Fruit fly (Drosophila melanogaster): Measurements from ENCODE around the gene CG1146.

The CG1146 gene

dm6 chr3L:2531386-2532176, 43.0 kb downstream of the CG1146 start (continued):
- TF ChIP-seq CG17361 (GFP tag; IDR thresholded peaks at IDR 0.05), result peak; percentile 69
- TF ChIP-seq run (tag; optimal IDR thresholded peaks at IDR 0.05), result peak; percentile 58
- TF ChIP-seq Vsx1 (GFP tag; optimal IDR thresholded peaks at IDR 0.05), result peak; percentile 36
- TF ChIP-seq Blimp-1 (GFP tag; optimal IDR thresholded peaks at IDR 0.05), result peak; percentile 81
- TF ChIP-seq wor (GFP tag; IDR thresholded peaks at IDR 0.05), result peak; percentile 35; the same call in 1 of the 2 replicates
- no peak for TF ChIP-seq CG8359 (GFP tag; optimal IDR thresholded peaks at IDR 0.05; ENCODE audit: borderline replicate concordance)
- TF ChIP-seq CG1792 (GFP tag; optimal IDR thresholded peaks at IDR 0.05), result no peak
- TF ChIP-seq Hr78 (GFP tag; optimal IDR thresholded peaks at IDR 0.05), result no peak
- peak; percentile 76 for TF ChIP-seq Ets97D (GFP tag; optimal IDR thresholded peaks at IDR 0.05)
- peak; percentile 72 for TF ChIP-seq CG10209 (GFP tag; optimal IDR thresholded peaks at IDR 0.05)
- TF ChIP-seq Rx (GFP tag; IDR thresholded peaks at IDR 0.05), result peak; percentile 57
- TF ChIP-seq E2f2 (GFP tag; IDR thresholded peaks at IDR 0.05), result peak; percentile 56; the same call in 1 of the 2 replicates
- TF ChIP-seq CG32772 (GFP tag; IDR thresholded peaks at IDR 0.05), result peak; percentile 68
- peak; percentile 55 for TF ChIP-seq ac (GFP tag; optimal IDR thresholded peaks at IDR 0.05)
- peak; percentile 60 for TF ChIP-seq CG18599 (GFP tag; optimal IDR thresholded peaks at IDR 0.05)
- peak; percentile 26 for TF ChIP-seq CG6654 (GFP tag; optimal IDR thresholded peaks at IDR 0.05)
- peak; percentile 80 for TF ChIP-seq CG8924 (tag; optimal IDR thresholded peaks at IDR 0.05)

DNA sequence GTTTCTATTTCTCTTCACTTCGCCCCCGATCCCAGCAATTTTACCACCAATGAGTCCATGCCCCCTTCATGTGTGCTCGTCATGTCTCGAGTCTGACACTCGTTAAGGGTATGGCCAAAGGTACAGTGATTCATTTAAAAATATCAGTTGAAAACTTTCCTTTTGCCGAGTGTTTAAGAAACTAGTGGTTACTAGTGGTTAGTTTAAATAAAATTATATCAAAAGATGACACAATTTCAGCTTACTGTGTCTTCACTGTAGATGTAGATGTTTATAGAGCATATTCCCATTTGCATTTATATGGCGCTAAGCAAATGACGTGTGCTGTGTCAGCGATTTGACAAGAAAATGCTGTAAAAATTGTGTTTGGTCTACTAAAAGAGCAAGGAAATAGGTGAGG, 43.8 kb downstream of the CG1146 start:
- TF ChIP-seq CG10147 (GFP tag; optimal IDR thresholded peaks at IDR 0.05), result no peak
- TF ChIP-seq CG12219 (GFP tag; optimal IDR thresholded peaks at IDR 0.05), result no peak
- TF ChIP-seq onecut (GFP tag; IDR thresholded peaks at IDR 0.05), result no peak
- TF ChIP-seq CG4328 (GFP tag; optimal IDR thresholded peaks at IDR 0.05), result no peak
- peak; percentile 51 for TF ChIP-seq CG2712 (tag; optimal IDR thresholded peaks at IDR 0.05)
- no peak for TF ChIP-seq Dek (tag; optimal IDR thresholded peaks at IDR 0.05)
- no peak for TF ChIP-seq pho (GFP tag; optimal IDR thresholded peaks at IDR 0.05)
- no peak for TF ChIP-seq D (optimal IDR thresholded peaks at IDR 0.05)
- TF ChIP-seq D (GFP tag; optimal IDR thresholded peaks at IDR 0.05), result peak; percentile 0
- TF ChIP-seq Rfx (GFP tag; IDR thresholded peaks at IDR 0.05), result peak; percentile 71
- peak; percentile 30; the same call in 1 of the 2 replicates for TF ChIP-seq Atf6 (GFP tag; IDR thresholded peaks at IDR 0.05)
- TF ChIP-seq CG2199 (GFP tag; IDR thresholded peaks at IDR 0.05), result 0 out of 3 replicates have a peak, but pooled peaks have one; percentile 60
- no peak for TF ChIP-seq CG12155 (GFP tag; optimal IDR thresholded peaks at IDR 0.05)
- no peak for TF ChIP-seq Antp (GFP tag; optimal IDR thresholded peaks at IDR 0.05)
- TF ChIP-seq croc (GFP tag; conservative IDR thresholded peaks at IDR 0.05), result peak; percentile 33; the same call in 2 of the 3 replicates
- peak; percentile 50 for TF ChIP-seq CG11247 (GFP tag; IDR thresholded peaks at IDR 0.05)
- TF ChIP-seq dati (GFP tag; IDR thresholded peaks at IDR 0.05), result peak; percentile 45
- TF ChIP-seq pros (GFP tag; optimal IDR thresholded peaks at IDR 0.05), result no peak
- no peak for TF ChIP-seq Ravus (GFP tag; IDR thresholded peaks at IDR 0.05)
- peak; percentile 34; the same call in 2 of the 3 replicates for TF ChIP-seq CG11093 (GFP tag; IDR thresholded peaks at IDR 0.05)
- TF ChIP-seq CkIIα-i1 (GFP tag; IDR thresholded peaks at IDR 0.05), result no peak
- TF ChIP-seq CG10959 (GFP tag; IDR thresholded peaks at IDR 0.05), result no peak
- peak; percentile 50 for TF ChIP-seq CG1603 (tag; optimal IDR thresholded peaks at IDR 0.05)
- TF ChIP-seq Hey (tag; optimal IDR thresholded peaks at IDR 0.05), result no peak
- peak; percentile 5 for TF ChIP-seq CG30403 (GFP tag; optimal IDR thresholded peaks at IDR 0.05)
- no peak for TF ChIP-seq wek (GFP tag; optimal IDR thresholded peaks at IDR 0.05)
- TF ChIP-seq eyg (GFP tag; optimal IDR thresholded peaks at IDR 0.05), result no peak
- no peak for TF ChIP-seq kni (GFP tag; optimal IDR thresholded peaks at IDR 0.05)
- TF ChIP-seq NK7.1 (GFP tag; optimal IDR thresholded peaks at IDR 0.05), result no peak
- no peak for TF ChIP-seq danr (GFP tag; IDR thresholded peaks at IDR 0.05)
- peak; percentile 23 for TF ChIP-seq pnt (GFP tag; optimal IDR thresholded peaks at IDR 0.05)
- TF ChIP-seq pb (GFP tag; optimal IDR thresholded peaks at IDR 0.05), result no peak
- TF ChIP-seq Xbp1 (GFP tag; optimal IDR thresholded peaks at IDR 0.05), result peak; percentile 47
